Fruit fly (Drosophila melanogaster) Kc167 (cell line): ENCODE results near the gene CG10993.

ENCODE experiments used
- Myc ChIP-seq: fragments of >200 bp; optimal IDR thresholded peaks from 2 replicates; lab custom pipeline; 2017; ENCODE audit warnings: missing external identifiers
- Sin3A ChIP-seq: fragments of >200 bp; optimal IDR thresholded peaks from 2 replicates; lab custom pipeline; 2018; ENCODE audit warnings: missing external identifiers
- h ChIP-seq: fragments of >200 bp; optimal IDR thresholded peaks from 3 replicates; lab custom pipeline; 2018; ENCODE audit warnings: missing external identifiers
- insv ChIP-seq: fragments of >200 bp; optimal IDR thresholded peaks from 3 replicates; lab custom pipeline; 2018; ENCODE audit warnings: missing external identifiers
- psq ChIP-seq: fragments of >200 bp; optimal IDR thresholded peaks from 2 replicates; lab custom pipeline; 2017; ENCODE audit warnings: missing external identifiers
- ttk ChIP-seq: sonication (Bioruptor generic); optimal IDR thresholded peaks from 2 replicates; lab custom pipeline; 2017; ENCODE audit warnings: missing external identifiers

DNA sequence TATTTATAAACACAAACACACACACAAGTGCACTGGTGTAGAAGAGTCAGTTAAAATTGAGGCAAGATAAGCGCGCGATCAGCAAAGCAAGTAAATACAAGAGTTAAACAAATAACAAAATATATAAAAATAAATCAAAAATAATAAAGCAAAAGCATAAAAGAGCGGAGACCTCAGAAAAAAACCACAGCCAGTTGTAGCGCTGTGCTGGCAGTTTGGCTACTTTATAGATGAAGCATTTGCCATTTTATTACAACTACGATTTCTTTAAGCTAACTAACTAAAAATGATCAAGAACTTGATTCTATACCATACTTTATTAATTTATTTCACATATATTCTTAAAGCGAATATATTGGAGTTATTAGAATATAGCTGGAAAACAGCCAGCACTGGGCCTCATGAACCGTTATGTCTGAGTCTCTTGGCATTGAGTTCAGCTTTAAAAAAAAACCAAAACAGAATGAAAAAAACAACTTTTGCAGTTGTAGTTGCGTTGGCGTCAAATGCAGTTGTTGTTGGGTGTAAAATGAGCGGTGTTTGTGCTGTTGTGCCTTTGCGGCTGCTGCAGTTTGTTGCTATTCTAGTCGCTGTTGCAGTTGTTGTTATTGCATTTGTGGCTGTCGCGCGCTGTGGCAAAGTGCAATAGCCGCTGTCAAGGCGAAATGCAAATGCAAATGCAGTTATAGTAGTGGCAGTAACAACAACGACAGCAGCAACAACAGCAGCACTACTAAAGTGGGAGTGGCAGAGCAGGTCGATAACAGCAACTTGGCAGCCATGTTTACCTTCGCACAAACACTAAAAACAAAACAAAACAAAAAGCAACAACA, 43.1 kb downstream of the CG10993 start:
- TF ChIP-seq Myc: no peak
- no peak for TF ChIP-seq insv
- TF ChIP-seq Sin3A (lab: Kevin White, UChicago): no peak
- TF ChIP-seq ttk (lab: Kevin White, UChicago): no peak
- TF ChIP-seq psq (lab: Kevin White, UChicago): no peak
- no peak for TF ChIP-seq h
